Worm (Caenorhabditis elegans): ENCODE data around the gene pals-27.

DNA sequence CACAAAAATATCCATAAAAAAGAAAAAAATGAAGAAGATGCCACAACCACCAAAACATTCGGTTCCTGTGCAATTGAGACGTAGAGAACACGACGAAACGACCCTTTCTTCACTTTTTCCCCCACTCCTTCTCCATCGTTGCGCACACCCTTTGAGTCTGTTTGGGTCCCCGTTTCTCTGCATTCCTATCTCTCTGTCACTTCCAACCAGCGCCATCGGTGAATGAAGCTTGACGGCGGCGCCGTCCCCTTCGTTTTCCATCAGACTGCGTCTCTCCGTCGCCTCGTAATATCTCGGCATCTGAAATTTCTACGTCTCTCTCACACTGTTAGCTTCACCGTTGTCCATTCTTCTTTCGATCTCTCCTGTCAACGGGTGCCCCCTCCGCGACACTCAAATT, 45.8 kb upstream of the pals-27 start:
- TF ChIP-seq T22C8.4 (GFP tag; IDR thresholded peaks at IDR 0.05) (no peak), cog-1 (tag; optimal IDR thresholded peaks at IDR 0.05) (no peak), ref-1 (GFP tag; conservative IDR thresholded peaks at IDR 0.05) (no peak), ztf-23 (GFP tag; IDR thresholded peaks at IDR 0.05) (no peak), klf-2 (GFP tag; conservative IDR thresholded peaks at IDR 0.05) (no peak)
